Fruit fly (Drosophila melanogaster): ENCODE results near the gene Sbp2.

DNA sequence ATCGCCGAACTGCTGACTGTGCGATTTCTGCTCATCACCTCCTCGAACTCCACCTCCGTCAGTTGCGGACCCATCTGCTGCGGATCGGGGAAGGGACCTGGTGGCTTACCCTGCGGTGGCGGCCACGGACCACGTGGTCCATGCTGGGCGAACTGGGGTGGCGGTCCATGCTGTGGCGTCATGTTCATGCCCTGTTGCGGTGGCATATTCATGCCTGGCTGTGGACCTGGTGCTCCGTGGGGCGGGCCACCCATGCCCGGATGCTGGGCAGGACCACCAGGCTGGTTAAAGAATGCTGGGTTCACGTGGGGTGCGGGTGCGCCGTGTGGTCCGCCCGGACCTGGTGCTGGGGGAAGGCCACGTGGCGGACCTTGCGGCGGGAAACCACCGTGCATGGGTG is 8.3 kb downstream of the Sbp2 start:
- TF ChIP-seq CG11617 (GFP tag; optimal IDR thresholded peaks at IDR 0.05) (no peak), pad (GFP tag; optimal IDR thresholded peaks at IDR 0.05) (no peak)
